Fruit fly (Drosophila melanogaster) whole organism, embryonic: ENCODE data around the gene dlt.

Source experiments
- Abd-B ChIP-seq: fragments of 200-800 bp; sonication (Bioruptor generic); optimal IDR thresholded peaks from 2 replicates; lab custom pipeline; 2018; ENCODE audit warnings: missing biosample characterization, mild to moderate bottlenecking, missing genetic modification characterization, moderate library complexity
- Atf-2 ChIP-seq: fragments of 200-800 bp; sonication (Bioruptor generic); optimal IDR thresholded peaks from 2 replicates; lab custom pipeline; 2016; ENCODE audit warnings: missing biosample characterization, missing genetic modification characterization
- Atf3 ChIP-seq: fragments of 200-800 bp; sonication (Bioruptor generic); optimal IDR thresholded peaks from 3 replicates; lab custom pipeline; 2016; ENCODE audit warnings: missing biosample characterization, missing genetic modification characterization
- Bdp1 ChIP-seq: fragments of 200-800 bp; sonication (Bioruptor generic); optimal IDR thresholded peaks from 3 replicates; lab custom pipeline; 2016; ENCODE audit warnings: missing biosample characterization, missing genetic modification characterization
- C15 ChIP-seq: fragments of 200-800 bp; sonication (Bioruptor generic); IDR thresholded peaks from 3 replicates; pipeline ENCODE4 v1.3.6; 2022; ENCODE audit warnings: missing biosample characterization, missing genetic modification characterization
- CG10209 ChIP-seq: fragments of 200-800 bp; sonication (Bioruptor generic); optimal IDR thresholded peaks from 3 replicates; lab custom pipeline; 2017; ENCODE audit warnings: missing biosample characterization, mild to moderate bottlenecking, missing genetic modification characterization, missing genetic modification reagents
- CG10274 ChIP-seq: fragments of 200-800 bp; sonication (Bioruptor generic); optimal IDR thresholded peaks from 3 replicates; lab custom pipeline; 2017; ENCODE audit warnings: missing biosample characterization, mild to moderate bottlenecking, missing genetic modification characterization
- CG11456 ChIP-seq: fragments of 200-800 bp; sonication (Bioruptor generic); IDR thresholded peaks from 3 replicates; pipeline ENCODE4 v1.3.6; 2022; ENCODE audit warnings: missing biosample characterization, missing genetic modification characterization
- CG12299 ChIP-seq: fragments of 200-800 bp; sonication (Bioruptor generic); optimal IDR thresholded peaks from 2 replicates; lab custom pipeline; 2018; ENCODE audit warnings: missing biosample characterization, mild to moderate bottlenecking, missing genetic modification characterization
- CG12769 ChIP-seq: fragments of 200-800 bp; sonication (Bioruptor generic); optimal IDR thresholded peaks from 2 replicates; lab custom pipeline; 2019; ENCODE audit warnings: missing biosample characterization, mild to moderate bottlenecking, missing genetic modification characterization, moderate library complexity
- CG13775 ChIP-seq: fragments of 200-800 bp; sonication (Bioruptor generic); optimal IDR thresholded peaks from 3 replicates; lab custom pipeline; 2017; ENCODE audit warnings: missing biosample characterization, mild to moderate bottlenecking, missing genetic modification characterization
- CG14050 ChIP-seq: fragments of 200-800 bp; sonication (Bioruptor generic); IDR thresholded peaks from 3 replicates; pipeline ENCODE4 v1.3.6; 2022; ENCODE audit warnings: missing biosample characterization, missing genetic modification characterization
- CG17361 ChIP-seq: fragments of 200-800 bp; sonication (Bioruptor generic); IDR thresholded peaks from 3 replicates; pipeline ENCODE4 v1.3.6; 2022; ENCODE audit warnings: missing biosample characterization, missing genetic modification characterization
- CG18599 ChIP-seq: fragments of 200-800 bp; sonication (Bioruptor generic); optimal IDR thresholded peaks from 3 replicates; lab custom pipeline; 2017; ENCODE audit warnings: missing biosample characterization, missing genetic modification characterization, mild to moderate bottlenecking, moderate library complexity, missing genetic modification reagents
- CG2202 ChIP-seq: fragments of 200-800 bp; sonication (Bioruptor generic); optimal IDR thresholded peaks from 2 replicates; lab custom pipeline; 2018; ENCODE audit warnings: missing biosample characterization, mild to moderate bottlenecking, missing genetic modification characterization
- CG2875 ChIP-seq: fragments of 200-800 bp; sonication (Bioruptor generic); optimal IDR thresholded peaks from 2 replicates; lab custom pipeline; 2017; ENCODE audit warnings: missing biosample characterization, mild to moderate bottlenecking, missing genetic modification characterization, missing genetic modification reagents
- CG2889 ChIP-seq: fragments of 200-800 bp; sonication (Bioruptor generic); IDR thresholded peaks from 3 replicates; pipeline ENCODE4 v1.3.6; 2022; ENCODE audit warnings: missing biosample characterization, missing genetic modification characterization
- CG30020 ChIP-seq: fragments of 200-800 bp; optimal IDR thresholded peaks from 2 replicates; lab custom pipeline; 2019; ENCODE audit warnings: missing biosample characterization, mild to moderate bottlenecking, missing genetic modification characterization, moderate library complexity
- CG31388 ChIP-seq: fragments of 200-800 bp; sonication (Bioruptor generic); optimal IDR thresholded peaks from 2 replicates; lab custom pipeline; 2016; ENCODE audit warnings: missing biosample characterization, missing genetic modification characterization
- CG3995 ChIP-seq: fragments of 200-800 bp; sonication (Bioruptor generic); optimal IDR thresholded peaks from 3 replicates; lab custom pipeline; 2016; ENCODE audit warnings: missing biosample characterization, missing genetic modification characterization
- CG6654 ChIP-seq: fragments of 200-800 bp; sonication (Bioruptor generic); optimal IDR thresholded peaks from 2 replicates; lab custom pipeline; 2017; ENCODE audit warnings: missing biosample characterization, mild to moderate bottlenecking, missing genetic modification characterization
- CG6854 ChIP-seq: fragments of 200-800 bp; sonication (Bioruptor generic); optimal IDR thresholded peaks from 3 replicates; lab custom pipeline; 2017; ENCODE audit warnings: missing biosample characterization, mild to moderate bottlenecking, missing genetic modification characterization
- CG7928 ChIP-seq: fragments of 200-800 bp; sonication (Bioruptor generic); optimal IDR thresholded peaks from 2 replicates; lab custom pipeline; 2017; ENCODE audit warnings: missing biosample characterization, mild to moderate bottlenecking, missing genetic modification characterization
- CG9797 ChIP-seq: fragments of 200-800 bp; sonication (Bioruptor generic); optimal IDR thresholded peaks from 3 replicates; lab custom pipeline; 2018; ENCODE audit warnings: missing biosample characterization, mild to moderate bottlenecking, missing genetic modification characterization
- Chrac-16 ChIP-seq: fragments of 200-800 bp; sonication (Bioruptor generic); optimal IDR thresholded peaks from 3 replicates; lab custom pipeline; 2016; ENCODE audit warnings: missing biosample characterization, missing genetic modification characterization
- CkIIα-i1 ChIP-seq: fragments of 200-800 bp; sonication (Bioruptor generic); IDR thresholded peaks from 2 replicates; pipeline ENCODE4 v1.3.6; 2022; ENCODE audit warnings: missing biosample characterization, missing genetic modification characterization
- D19B ChIP-seq: fragments of 200-800 bp; sonication (Bioruptor generic); optimal IDR thresholded peaks from 2 replicates; lab custom pipeline; 2017; ENCODE audit warnings: missing biosample characterization, mild to moderate bottlenecking, missing genetic modification characterization
- Deaf1 ChIP-seq: fragments of 200-800 bp; optimal IDR thresholded peaks from 3 replicates; lab custom pipeline; 2019; ENCODE audit warnings: missing biosample characterization, mild to moderate bottlenecking, missing genetic modification characterization, moderate library complexity
- E2f2 ChIP-seq: fragments of 200-800 bp; sonication (Bioruptor generic); IDR thresholded peaks from 2 replicates; pipeline ENCODE4 v1.3.6; 2022; ENCODE audit warnings: missing biosample characterization, missing genetic modification characterization
- ERR ChIP-seq: fragments of 200-800 bp; sonication (Bioruptor generic); optimal IDR thresholded peaks from 2 replicates; lab custom pipeline; 2016; ENCODE audit warnings: missing biosample characterization, missing genetic modification characterization
- Hr39 ChIP-seq: fragments of >200 bp; optimal IDR thresholded peaks from 2 replicates; lab custom pipeline; 2017
- Meics ChIP-seq: fragments of 200-800 bp; sonication (Bioruptor generic); optimal IDR thresholded peaks from 2 replicates; lab custom pipeline; 2017; ENCODE audit warnings: missing biosample characterization, mild to moderate bottlenecking, missing genetic modification characterization
- Myb ChIP-seq: fragments of 200-800 bp; sonication (Bioruptor generic); optimal IDR thresholded peaks from 2 replicates; lab custom pipeline; 2016; ENCODE audit warnings: missing biosample characterization, missing genetic modification characterization
- Nf-YB ChIP-seq: fragments of 200-800 bp; sonication (Bioruptor generic); optimal IDR thresholded peaks from 3 replicates; lab custom pipeline; 2019; ENCODE audit warnings: missing biosample characterization, mild to moderate bottlenecking, missing genetic modification characterization, moderate library complexity
- Rx ChIP-seq: fragments of 200-800 bp; sonication (Bioruptor generic); IDR thresholded peaks from 2 replicates; pipeline ENCODE4 v1.3.6; 2022; ENCODE audit warnings: missing biosample characterization, missing genetic modification characterization
- Sry-β ChIP-seq: fragments of 200-800 bp; sonication (Bioruptor generic); optimal IDR thresholded peaks from 2 replicates; lab custom pipeline; 2018; ENCODE audit warnings: missing biosample characterization, mild to moderate bottlenecking, missing genetic modification characterization, moderate library complexity
- amos ChIP-seq: fragments of 200-800 bp; sonication (Bioruptor generic); IDR thresholded peaks from 2 replicates; pipeline ENCODE4 v1.3.6; 2022; ENCODE audit warnings: missing biosample characterization, missing genetic modification characterization; ENCODE audit not compliant: partially characterized antibody
- bab2 ChIP-seq: fragments of 200-800 bp; sonication (Bioruptor generic); optimal IDR thresholded peaks from 2 replicates; lab custom pipeline; 2016; ENCODE audit warnings: missing biosample characterization, missing genetic modification characterization
- bigmax ChIP-seq: fragments of 200-800 bp; sonication (Bioruptor generic); optimal IDR thresholded peaks from 2 replicates; lab custom pipeline; 2018; ENCODE audit warnings: missing biosample characterization, mild to moderate bottlenecking, missing genetic modification characterization
- crol ChIP-seq: fragments of 200-800 bp; sonication (Bioruptor generic); IDR thresholded peaks from 2 replicates; pipeline ENCODE4 v1.3.6; 2022; ENCODE audit warnings: missing biosample characterization, missing genetic modification characterization
- dm ChIP-seq: fragments of 200-800 bp; sonication (Bioruptor generic); optimal IDR thresholded peaks from 3 replicates; lab custom pipeline; 2016; ENCODE audit warnings: missing biosample characterization, missing genetic modification characterization
- grau ChIP-seq: fragments of 200-800 bp; optimal IDR thresholded peaks from 3 replicates; lab custom pipeline; 2019; ENCODE audit warnings: missing biosample characterization, mild to moderate bottlenecking, missing genetic modification characterization, moderate library complexity
- grn ChIP-seq: fragments of 200-800 bp; sonication (Bioruptor generic); optimal IDR thresholded peaks from 3 replicates; lab custom pipeline; 2017; ENCODE audit warnings: missing biosample characterization, missing genetic modification characterization
- hkb ChIP-seq, 2 experiments: fragments of 200-800 bp in 1 of 2; fragments of >200 bp in 1 of 2; sonication (Bioruptor generic) in 1 of 2; IDR thresholded peaks in 1 of 2; optimal IDR thresholded peaks in 1 of 2; 2 replicates each; pipeline versions ENCODE4 v1.3.6 to Lab custom; 2017 to 2022; ENCODE audit warnings: missing biosample characterization in 1 of 2, missing genetic modification characterization in 1 of 2
- nerfin-1 ChIP-seq: fragments of 200-800 bp; sonication (Bioruptor generic); optimal IDR thresholded peaks from 3 replicates; lab custom pipeline; 2019; ENCODE audit warnings: missing biosample characterization, mild to moderate bottlenecking, missing genetic modification characterization, moderate library complexity
- phol ChIP-seq: fragments of 200-800 bp; sonication (Bioruptor generic); optimal IDR thresholded peaks from 3 replicates; lab custom pipeline; 2018; ENCODE audit warnings: missing biosample characterization, mild to moderate bottlenecking, missing genetic modification characterization, moderate library complexity
- pros ChIP-seq: fragments of 200-800 bp; sonication (Bioruptor generic); optimal IDR thresholded peaks from 3 replicates; lab custom pipeline; 2019; ENCODE audit warnings: missing biosample characterization, mild to moderate bottlenecking, missing genetic modification characterization, moderate library complexity
- pum ChIP-seq: fragments of 200-800 bp; sonication (Bioruptor generic); optimal IDR thresholded peaks from 2 replicates; lab custom pipeline; 2016; ENCODE audit warnings: missing biosample characterization, missing genetic modification characterization
- repo ChIP-seq: fragments of 200-800 bp; sonication (Bioruptor generic); optimal IDR thresholded peaks from 2 replicates; lab custom pipeline; 2016; ENCODE audit warnings: missing biosample characterization, missing genetic modification characterization
- sim ChIP-seq: fragments of 200-800 bp; sonication (Bioruptor generic); IDR thresholded peaks from 2 replicates; pipeline ENCODE4 v1.3.6; 2022; ENCODE audit warnings: missing biosample characterization, missing genetic modification characterization
- trem ChIP-seq: fragments of 200-800 bp; optimal IDR thresholded peaks from 3 replicates; lab custom pipeline; 2019; ENCODE audit warnings: missing biosample characterization, mild to moderate bottlenecking, missing genetic modification characterization, moderate library complexity

dlt gene

DNA sequence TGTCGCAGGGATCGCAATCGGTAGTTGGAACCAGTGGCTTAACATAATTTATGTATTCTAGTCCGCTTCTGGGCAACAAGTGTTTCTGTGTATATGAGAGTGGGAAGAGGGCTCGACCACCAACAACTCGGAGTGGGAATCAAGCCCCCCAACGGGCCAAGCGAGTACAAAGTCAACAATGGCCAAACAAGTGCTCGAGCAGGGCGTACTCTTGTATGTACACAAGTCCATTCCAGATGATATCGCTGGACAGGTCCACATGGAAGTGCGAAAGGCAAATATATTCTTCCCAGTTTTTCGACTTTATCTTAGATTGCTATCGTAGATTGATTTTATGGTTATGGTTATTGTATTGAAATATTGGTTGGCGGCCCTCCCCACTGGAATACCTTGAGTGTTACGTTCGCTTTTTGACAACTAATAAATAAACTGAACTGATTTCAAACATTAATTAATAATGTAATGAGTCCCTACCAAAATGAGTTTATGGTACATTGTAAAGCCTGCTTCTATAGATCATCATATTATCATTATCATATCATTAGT is 52.5 kb downstream of the dlt start (continued):
- TF ChIP-seq grn (GFP tag; lab: Kevin White, UChicago) (peak; percentile 95), pros (GFP tag; lab: Kevin White, UChicago) (no peak), ERR (GFP tag; lab: Kevin White, UChicago) (no peak), bab2 (GFP tag; lab: Kevin White, UChicago) (no peak), nerfin-1 (tag; lab: Kevin White, UChicago) (no peak), CG18599 (GFP tag; lab: Kevin White, UChicago) (peak; percentile 42), hkb (optimal IDR thresholded peaks at IDR 0.05; lab: Kevin White, UChicago) (no peak), hkb (GFP tag; IDR thresholded peaks at IDR 0.05; lab: Robert Waterston, UW) (no peak), Atf-2 (GFP tag; lab: Kevin White, UChicago) (no peak), CG2889 (no peak), D19B (GFP tag; lab: Kevin White, UChicago) (no peak), Sry-β (GFP tag; lab: Kevin White, UChicago) (no peak), crol (GFP tag; lab: Robert Waterston, UW) (no peak), bigmax (GFP tag; lab: Kevin White, UChicago) (no peak), CG12299 (no peak), CG12769 (tag; lab: Kevin White, UChicago) (peak; percentile 52), CG31388 (GFP tag; lab: Kevin White, UChicago) (no peak), Deaf1 (tag; lab: Kevin White, UChicago) (no peak), E2f2 (GFP tag; lab: Robert Waterston, UW) (no peak), CG7928 (GFP tag; lab: Kevin White, UChicago) (peak; percentile 0), Atf3 (GFP tag; lab: Kevin White, UChicago) (no peak), pum (GFP tag; lab: Kevin White, UChicago) (no peak), Chrac-16 (GFP tag; lab: Kevin White, UChicago) (no peak), dm (GFP tag; lab: Kevin White, UChicago) (no peak), trem (tag; lab: Kevin White, UChicago) (no peak), CG6654 (no peak), phol (tag; lab: Kevin White, UChicago) (no peak), CG10274 (no peak), C15 (GFP tag; lab: Robert Waterston, UW) (no peak), CkIIα-i1 (GFP tag; lab: Robert Waterston, UW) (no peak), repo (GFP tag; lab: Kevin White, UChicago) (no peak), CG17361 (GFP tag; lab: Robert Waterston, UW) (no peak), Hr39 (no peak), Abd-B (GFP tag; lab: Kevin White, UChicago) (no peak), CG2875 (GFP tag; lab: Kevin White, UChicago) (peak; percentile 8), sim (GFP tag; lab: Robert Waterston, UW) (no peak; the same call in 1 of the 2 replicates), Myb (GFP tag; lab: Kevin White, UChicago) (no peak), CG6854 (GFP tag; lab: Kevin White, UChicago) (peak; percentile 21), CG2202 (tag; lab: Kevin White, UChicago) (peak; percentile 51), grau (no peak), Bdp1 (GFP tag; lab: Kevin White, UChicago) (no peak), CG10209 (GFP tag; lab: Kevin White, UChicago) (peak; percentile 29), Nf-YB (GFP tag; lab: Kevin White, UChicago) (no peak), amos (no peak), Rx (GFP tag; lab: Robert Waterston, UW) (no peak), CG11456 (no peak), CG13775 (peak; percentile 1), CG14050 (GFP tag; lab: Robert Waterston, UW) (no peak), CG3995 (no peak), CG9797 (no peak), CG30020 (tag; lab: Kevin White, UChicago) (no peak), Meics (GFP tag; lab: Kevin White, UChicago) (no peak)
